Worm (Caenorhabditis elegans): ENCODE results near the gene F59B10.6.

The F59B10.6 gene

DNA sequence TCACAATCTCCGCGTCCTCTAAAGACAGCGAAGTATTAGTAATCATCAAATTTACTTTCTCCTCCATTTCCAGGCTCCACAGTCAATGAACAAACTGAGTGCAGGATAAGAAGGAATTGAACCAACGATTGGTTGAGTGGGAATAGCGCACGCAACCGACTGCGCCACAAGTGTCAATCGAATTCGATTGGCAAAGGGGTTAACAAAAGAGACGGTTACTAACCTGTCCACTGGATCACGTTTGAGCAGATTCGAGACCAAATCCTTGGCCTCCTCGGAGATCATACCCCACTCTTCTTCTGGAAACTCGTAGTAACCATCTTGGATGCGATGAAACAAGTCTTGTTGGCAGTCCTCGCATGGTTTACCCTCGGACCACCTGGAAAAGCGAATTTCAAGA lies 20.9 kb upstream of the F59B10.6 start (continued):
- TF ChIP-seq nhr-90 (tag; optimal IDR thresholded peaks at IDR 0.05) (no peak), mcd-1 (GFP tag; IDR thresholded peaks at IDR 0.05) (no peak), nfya-2 (GFP tag; IDR thresholded peaks at IDR 0.05) (no peak), T26A5.8 (tag; optimal IDR thresholded peaks at IDR 0.05) (no peak), B0336.3 (GFP tag; IDR thresholded peaks at IDR 0.05) (no peak; the same call in 1 of the 2 replicates), Y53G8AR.9 (GFP tag; conservative IDR thresholded peaks at IDR 0.05) (peak; percentile 30; the same call in 1 of the 2 replicates), madf-8 (GFP tag; conservative IDR thresholded peaks at IDR 0.05) (no peak; the same call in 1 of the 2 replicates), sea-2 (GFP tag; IDR thresholded peaks at IDR 0.05) (no peak), ztf-3 (GFP tag; optimal IDR thresholded peaks at IDR 0.05) (no peak), ceh-27 (GFP tag; optimal IDR thresholded peaks at IDR 0.05) (no peak), repo-1 (tag; optimal IDR thresholded peaks at IDR 0.05) (no peak), nhr-120 (GFP tag; IDR thresholded peaks at IDR 0.05) (no peak), dpl-1 (GFP tag; optimal IDR thresholded peaks at IDR 0.05) (no peak), F10E7.11 (tag; optimal IDR thresholded peaks at IDR 0.05) (no peak), cebp-2 (GFP tag; IDR thresholded peaks at IDR 0.05) (0 out of 2 replicates have a peak, but pooled peaks have one; percentile 3), rec-8 (tag; optimal IDR thresholded peaks at IDR 0.05) (no peak), somi-1 (GFP tag; optimal IDR thresholded peaks at IDR 0.05) (no peak), nfya-1 (tag; optimal IDR thresholded peaks at IDR 0.05; ENCODE audit: borderline replicate concordance, insufficient read depth) (no peak), akir-1 (GFP tag; optimal IDR thresholded peaks at IDR 0.05) (no peak), egl-18 (GFP tag; IDR thresholded peaks at IDR 0.05) (no peak), nhr-179 (tag; optimal IDR thresholded peaks at IDR 0.05) (no peak), Y95B8A.8 (GFP tag; IDR thresholded peaks at IDR 0.05) (no peak), F39B2.1 (GFP tag; IDR thresholded peaks at IDR 0.05) (no peak), B0019.2 (GFP tag; conservative IDR thresholded peaks at IDR 0.05) (no peak), rpc-1 (optimal IDR thresholded peaks at IDR 0.05) (peak; percentile 50), rpc-1 (tag; optimal IDR thresholded peaks at IDR 0.05) (peak; percentile 78), attf-6 (GFP tag; IDR thresholded peaks at IDR 0.05) (no peak), ceh-58 (GFP tag; IDR thresholded peaks at IDR 0.05) (no peak), sptf-2 (GFP tag; optimal IDR thresholded peaks at IDR 0.05) (peak; percentile 48), ceh-40 (GFP tag; IDR thresholded peaks at IDR 0.05) (no peak), F57A8.1 (GFP tag; optimal IDR thresholded peaks at IDR 0.05) (no peak), chd-7 (tag; optimal IDR thresholded peaks at IDR 0.05) (no peak), atf-7 (tag; optimal IDR thresholded peaks at IDR 0.05) (no peak), nhr-80 (tag; optimal IDR thresholded peaks at IDR 0.05) (no peak), F49E8.2 (tag; optimal IDR thresholded peaks at IDR 0.05; ENCODE audit: insufficient read depth) (no peak), mel-28 (tag; optimal IDR thresholded peaks at IDR 0.05; ENCODE audit: borderline replicate concordance) (no peak), ztf-18 (tag; optimal IDR thresholded peaks at IDR 0.05) (no peak), ztf-25 (GFP tag; IDR thresholded peaks at IDR 0.05) (no peak), egl-44 (GFP tag; IDR thresholded peaks at IDR 0.05) (no peak; the same call in 1 of the 2 replicates), attf-5 (GFP tag; optimal IDR thresholded peaks at IDR 0.05) (no peak), F23B12.7 (tag; optimal IDR thresholded peaks at IDR 0.05; ENCODE audit: insufficient read depth) (no peak), Y79H2A.3 (GFP tag; conservative IDR thresholded peaks at IDR 0.05) (peak; percentile 61; the same call in 1 of the 2 replicates), bed-2 (GFP tag; IDR thresholded peaks at IDR 0.05) (no peak), lag-1 (GFP tag; IDR thresholded peaks at IDR 0.05) (0 out of 2 replicates have a peak, but pooled peaks have one; percentile 26), egrh-3 (GFP tag; IDR thresholded peaks at IDR 0.05) (no peak), efl-1 (GFP tag; optimal IDR thresholded peaks at IDR 0.05) (no peak), snpc-1.3 (tag; optimal IDR thresholded peaks at IDR 0.05; ENCODE audit: insufficient read depth) (peak; percentile 40), let-526 (GFP tag; IDR thresholded peaks at IDR 0.05) (no peak), dox-1 (GFP tag; IDR thresholded peaks at IDR 0.05) (no peak; the same call in 1 of the 2 replicates)

Data from whole organism, young adult.